Worm (Caenorhabditis elegans): ENCODE results near the gene lbp-7.

DNA sequence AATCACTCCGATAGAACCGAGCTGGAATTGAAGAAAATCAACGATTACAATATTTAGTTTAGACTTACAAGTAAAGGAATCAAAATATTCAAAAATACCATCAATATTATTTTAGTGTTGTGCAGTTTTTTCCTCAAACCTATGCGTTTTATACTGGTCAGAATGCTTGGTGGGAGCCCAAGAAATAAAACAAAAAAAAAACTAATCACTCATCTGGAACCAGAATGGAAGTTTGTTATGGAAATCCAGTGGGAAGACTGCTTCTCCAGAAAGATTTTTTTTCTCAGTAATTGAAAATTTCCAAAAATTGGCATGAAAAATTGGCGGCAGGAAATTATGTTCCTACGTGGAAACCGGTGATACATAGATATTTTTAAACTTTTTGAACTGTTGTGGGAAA lies 23.0 kb upstream of the lbp-7 start, which contains the start of gene srx-134:
- TF ChIP-seq ama-1 (optimal IDR thresholded peaks at IDR 0.05) (no peak), pes-1 (GFP tag; IDR thresholded peaks at IDR 0.05) (no peak), B0310.2 (tag; optimal IDR thresholded peaks at IDR 0.05) (no peak), sea-1 (GFP tag; conservative IDR thresholded peaks at IDR 0.05) (no peak), flt-1 (GFP tag; IDR thresholded peaks at IDR 0.05) (no peak), tbx-11 (GFP tag; IDR thresholded peaks at IDR 0.05) (no peak), F13C5.2 (tag; optimal IDR thresholded peaks at IDR 0.05) (no peak), aly-1 (tag; optimal IDR thresholded peaks at IDR 0.05) (no peak)

Data from whole organism, early embryonic.